Fruit fly (Drosophila melanogaster) whole organism, adult: ENCODE measurements around the gene CG9328.
A peak's percentile ranks its signal among the peaks of the same experiment; 100 is the strongest.

Experiments
- CG11617 ChIP-seq: fragments of 200-800 bp; sonication (Bioruptor generic); optimal IDR thresholded peaks from 2 replicates; lab custom pipeline; 2017; ENCODE audit warnings: mild to moderate bottlenecking, missing biosample characterization, missing genetic modification reagents, missing genetic modification characterization
- CG12768 ChIP-seq: fragments of 200-800 bp; sonication (Bioruptor generic); optimal IDR thresholded peaks from 2 replicates; lab custom pipeline; 2017; ENCODE audit warnings: missing biosample characterization, missing genetic modification characterization, mild to moderate bottlenecking, moderate library complexity, missing genetic modification reagents
- CG14711 ChIP-seq: fragments of 200-800 bp; sonication (Bioruptor generic); optimal IDR thresholded peaks from 2 replicates; lab custom pipeline; 2018; ENCODE audit warnings: missing biosample characterization, mild to moderate bottlenecking, missing genetic modification characterization, moderate library complexity
- CG1620 ChIP-seq: fragments of 200-800 bp; sonication (Bioruptor generic); optimal IDR thresholded peaks from 2 replicates; lab custom pipeline; 2016; ENCODE audit warnings: missing biosample characterization, missing genetic modification characterization
- CG5204 ChIP-seq: fragments of 200-800 bp; sonication (Bioruptor generic); optimal IDR thresholded peaks from 2 replicates; lab custom pipeline; 2016; ENCODE audit warnings: missing biosample characterization, missing genetic modification characterization
- CG7045 ChIP-seq: fragments of 200-800 bp; sonication (Bioruptor generic); optimal IDR thresholded peaks from 2 replicates; lab custom pipeline; 2017; ENCODE audit warnings: missing biosample characterization, mild to moderate bottlenecking, missing genetic modification characterization
- CG7101 ChIP-seq: fragments of 200-800 bp; sonication (Bioruptor generic); optimal IDR thresholded peaks from 2 replicates; lab custom pipeline; 2018; ENCODE audit warnings: missing biosample characterization, mild to moderate bottlenecking, missing genetic modification characterization, moderate library complexity
- bab1 ChIP-seq: fragments of 200-800 bp; sonication (Bioruptor generic); optimal IDR thresholded peaks from 3 replicates; lab custom pipeline; 2019; ENCODE audit warnings: missing biosample characterization, mild to moderate bottlenecking, missing genetic modification characterization, moderate library complexity
- cic ChIP-seq: fragments of 200-800 bp; sonication (Bioruptor generic); optimal IDR thresholded peaks from 2 replicates; lab custom pipeline; 2017; ENCODE audit warnings: missing biosample characterization, mild to moderate bottlenecking, missing genetic modification characterization, moderate library complexity
- kay ChIP-seq: fragments of 200-800 bp; sonication (Bioruptor generic); peaks from one replicate; lab custom pipeline; 2016; ENCODE audit warnings: missing biosample characterization, missing genetic modification characterization, borderline replicate concordance
- pad ChIP-seq: fragments of 200-800 bp; sonication (Bioruptor generic); optimal IDR thresholded peaks from 3 replicates; lab custom pipeline; 2017; ENCODE audit warnings: missing biosample characterization, missing genetic modification characterization, mild to moderate bottlenecking, moderate library complexity, missing genetic modification reagents
- tj ChIP-seq: fragments of 200-800 bp; sonication (Bioruptor generic); optimal IDR thresholded peaks from 3 replicates; lab custom pipeline; 2017; ENCODE audit warnings: missing biosample characterization, mild to moderate bottlenecking, missing genetic modification characterization, moderate library complexity
- toe ChIP-seq: fragments of 200-800 bp; sonication (Bioruptor generic); optimal IDR thresholded peaks from 2 replicates; lab custom pipeline; 2016; ENCODE audit warnings: missing biosample characterization, missing genetic modification characterization

DNA sequence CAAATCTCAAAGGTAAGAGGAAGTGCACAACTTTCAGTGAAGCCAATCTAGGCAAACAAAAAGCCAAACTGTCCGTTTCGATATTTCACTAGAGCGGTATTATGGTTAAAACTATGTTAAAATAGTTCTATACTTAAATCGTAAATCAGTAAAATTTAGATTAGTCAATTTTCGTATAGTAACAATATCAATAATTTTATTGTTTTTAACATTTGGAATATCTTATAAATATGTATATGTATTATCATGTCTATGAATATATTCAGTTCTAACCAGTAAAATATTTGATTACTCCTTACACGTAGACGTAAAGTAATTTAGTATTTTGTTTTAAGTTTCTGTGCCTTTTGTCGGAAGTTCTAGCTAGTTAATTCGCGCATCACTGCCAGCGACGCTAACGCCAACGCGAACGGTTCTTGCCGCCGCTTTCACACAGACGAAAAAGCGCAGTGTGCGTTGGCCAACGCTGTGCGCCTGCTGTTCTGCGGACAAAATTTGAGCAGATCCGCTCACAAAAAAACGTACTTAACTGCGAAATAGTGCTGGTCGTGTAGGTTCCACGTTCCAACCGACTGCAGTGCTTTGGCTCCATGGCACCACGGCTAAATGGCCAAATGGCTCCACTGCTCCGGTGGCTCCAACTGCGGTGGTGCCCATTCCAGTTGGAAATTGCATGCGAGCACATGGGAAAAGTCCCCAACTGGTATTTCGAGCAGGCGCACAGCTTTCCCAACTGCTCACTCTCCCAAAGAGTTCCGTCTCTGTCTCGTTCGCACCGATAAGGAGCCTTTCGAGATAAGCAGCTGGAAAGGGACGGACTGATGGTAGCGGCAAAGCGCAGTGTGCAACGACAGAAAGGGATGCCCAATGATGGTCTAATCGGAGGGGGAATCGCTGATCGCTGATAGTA, 25.9 kb downstream of the CG9328 start:
- TF ChIP-seq bab1 (GFP tag; lab: Kevin White, UChicago) (peak; percentile 44), pad (peak; percentile 100), CG11617 (no peak), CG1620 (GFP tag; lab: Kevin White, UChicago) (no peak), tj (GFP tag; lab: Kevin White, UChicago) (peak; percentile 49), CG12768 (peak; percentile 48), toe (GFP tag; lab: Kevin White, UChicago) (peak; percentile 17), CG7045 (GFP tag; lab: Kevin White, UChicago) (no peak), kay (peak; percentile 41), CG14711 (no peak), cic (GFP tag; lab: Kevin White, UChicago) (peak; percentile 86), CG5204 (GFP tag; lab: Kevin White, UChicago) (no peak), CG7101 (no peak)
